Worm (Caenorhabditis elegans): ENCODE results near the gene prmn-1.

Gene prmn-1

ce11 chrX:11392924-11393323 lies 8.0 kb downstream of the prmn-1 start, which contains the start of gene prx-12:
Gene prx-12, plus strand, starts transcription at chrX:11393294.
- TF ChIP-seq sma-3 (GFP tag; optimal IDR thresholded peaks at IDR 0.05) (peak; percentile 12), dmd-4 (tag; optimal IDR thresholded peaks at IDR 0.05) (no peak), fos-1 (tag; optimal IDR thresholded peaks at IDR 0.05) (peak; percentile 45)

ce11 chrX:11400467-11401184 lies 15.7 kb downstream of the prmn-1 start:
- TF ChIP-seq unc-62 (GFP tag; optimal IDR thresholded peaks at IDR 0.05) = no peak
- TF ChIP-seq fos-1 (tag; optimal IDR thresholded peaks at IDR 0.05) = peak; percentile 77
- peak; percentile 22 for TF ChIP-seq C34F6.9 (tag; optimal IDR thresholded peaks at IDR 0.05)
- TF ChIP-seq lin-11 (tag; optimal IDR thresholded peaks at IDR 0.05) = no peak

ce11 chrX:11405908-11406307 lies 21.0 kb downstream of the prmn-1 start, which contains the start of gene slo-2:
Gene slo-2, minus strand, starts transcription at chrX:11405931.
- TF ChIP-seq nhr-129 (tag; optimal IDR thresholded peaks at IDR 0.05) (no peak), elt-3 (tag; optimal IDR thresholded peaks at IDR 0.05) (no peak), aly-2 (tag; optimal IDR thresholded peaks at IDR 0.05) (no peak), nhr-6 (tag; optimal IDR thresholded peaks at IDR 0.05) (no peak), sma-9 (GFP tag; optimal IDR thresholded peaks at IDR 0.05) (peak; percentile 25), sma-9 (tag; optimal IDR thresholded peaks at IDR 0.05) (no peak), crh-2 (tag; optimal IDR thresholded peaks at IDR 0.05) (no peak)

ce11 chrX:11406784-11407183 lies 21.9 kb downstream of the prmn-1 start:
- TF ChIP-seq nhr-77 (tag; optimal IDR thresholded peaks at IDR 0.05) = no peak
- no peak for TF ChIP-seq Y55F3AM.14 (GFP tag; optimal IDR thresholded peaks at IDR 0.05)
- TF ChIP-seq fos-1 (tag; optimal IDR thresholded peaks at IDR 0.05) = peak; percentile 9
- no peak for TF ChIP-seq nhr-6 (tag; optimal IDR thresholded peaks at IDR 0.05)
- no peak for TF ChIP-seq blmp-1 (tag; optimal IDR thresholded peaks at IDR 0.05; ENCODE audit: insufficient read depth)
- no peak for TF ChIP-seq R02D3.7 (tag; optimal IDR thresholded peaks at IDR 0.05)
- peak; percentile 7 for TF ChIP-seq sma-3 (GFP tag; optimal IDR thresholded peaks at IDR 0.05)
- no peak for TF ChIP-seq crh-2 (tag; optimal IDR thresholded peaks at IDR 0.05)
- no peak for TF ChIP-seq lin-13 (GFP tag; optimal IDR thresholded peaks at IDR 0.05)
- no peak for TF ChIP-seq ztf-11 (tag; optimal IDR thresholded peaks at IDR 0.05)
- no peak for TF ChIP-seq lin-11 (tag; optimal IDR thresholded peaks at IDR 0.05)
- TF ChIP-seq ama-1 (optimal IDR thresholded peaks at IDR 0.05) = no peak

ce11 chrX:11407682-11408335 lies 22.9 kb downstream of the prmn-1 start, which contains the start of gene F08B12.4:
Gene F08B12.4, minus strand, starts transcription at chrX:11407732.
- no peak for TF ChIP-seq alr-1 (tag; optimal IDR thresholded peaks at IDR 0.05)
- peak; percentile 78 for TF ChIP-seq ama-1 (optimal IDR thresholded peaks at IDR 0.05)
- peak; percentile 31 for TF ChIP-seq nhr-129 (tag; optimal IDR thresholded peaks at IDR 0.05)
- TF ChIP-seq F13H6.1 (tag; optimal IDR thresholded peaks at IDR 0.05) = peak; percentile 59
- peak; percentile 6 for TF ChIP-seq gmeb-1 (tag; optimal IDR thresholded peaks at IDR 0.05)
- TF ChIP-seq crh-2 (tag; optimal IDR thresholded peaks at IDR 0.05) = peak; percentile 16
- TF ChIP-seq C34F6.9 (tag; optimal IDR thresholded peaks at IDR 0.05) = peak; percentile 24
- no peak for TF ChIP-seq nhr-10 (tag; optimal IDR thresholded peaks at IDR 0.05)
- TF ChIP-seq lsy-2 (tag; optimal IDR thresholded peaks at IDR 0.05) = peak in 1 of 2 experiments; percentile 5
- peak; percentile 36 for TF ChIP-seq sma-9 (GFP tag; optimal IDR thresholded peaks at IDR 0.05)
- no peak for TF ChIP-seq sma-9 (tag; optimal IDR thresholded peaks at IDR 0.05)
- peak; percentile 88 for TF ChIP-seq fos-1 (tag; optimal IDR thresholded peaks at IDR 0.05)

ce11 chrX:11409457-11409856 lies 24.6 kb downstream of the prmn-1 start:
- TF ChIP-seq unc-62 (GFP tag; optimal IDR thresholded peaks at IDR 0.05) (no peak), nhr-25 (tag; optimal IDR thresholded peaks at IDR 0.05) (no peak), crh-2 (tag; optimal IDR thresholded peaks at IDR 0.05) (peak; percentile 41), ZK546.5 (tag; optimal IDR thresholded peaks at IDR 0.05) (no peak), unc-55 (GFP tag; optimal IDR thresholded peaks at IDR 0.05) (no peak), zag-1 (tag; optimal IDR thresholded peaks at IDR 0.05) (no peak), egl-27 (tag; optimal IDR thresholded peaks at IDR 0.05) (no peak), mbf-1 (tag; optimal IDR thresholded peaks at IDR 0.05) (no peak), nhr-6 (tag; optimal IDR thresholded peaks at IDR 0.05) (no peak), Y55F3AM.14 (GFP tag; optimal IDR thresholded peaks at IDR 0.05) (no peak), ceh-16 (tag; optimal IDR thresholded peaks at IDR 0.05) (no peak), ceh-82 (tag; optimal IDR thresholded peaks at IDR 0.05) (no peak), elt-1 (tag; optimal IDR thresholded peaks at IDR 0.05) (no peak), ztf-4 (tag; optimal IDR thresholded peaks at IDR 0.05) (no peak), sma-9 (GFP tag; optimal IDR thresholded peaks at IDR 0.05) (peak; percentile 61), sma-9 (tag; optimal IDR thresholded peaks at IDR 0.05) (no peak), F13H6.1 (tag; optimal IDR thresholded peaks at IDR 0.05) (peak; percentile 66), blmp-1 (tag; optimal IDR thresholded peaks at IDR 0.05; ENCODE audit: insufficient read depth) (no peak), C34F6.9 (tag; optimal IDR thresholded peaks at IDR 0.05) (peak; percentile 63), elt-3 (tag; optimal IDR thresholded peaks at IDR 0.05) (no peak), ztf-1 (GFP tag; conservative IDR thresholded peaks at IDR 0.05) (no peak), nhr-129 (tag; optimal IDR thresholded peaks at IDR 0.05) (peak; percentile 42), fos-1 (tag; optimal IDR thresholded peaks at IDR 0.05) (peak; percentile 66), mab-5 (tag; optimal IDR thresholded peaks at IDR 0.05) (no peak), lin-11 (tag; optimal IDR thresholded peaks at IDR 0.05) (no peak), nhr-11 (tag; optimal IDR thresholded peaks at IDR 0.05) (no peak), lsy-2 (tag; optimal IDR thresholded peaks at IDR 0.05) (peak in 1 of 2 experiments; percentile 39)
